Fruit fly (Drosophila melanogaster) whole organism, adult: ENCODE measurements around the gene CG34453.

ENCODE experiments used
- CG12768 ChIP-seq: fragments of 200-800 bp; sonication (Bioruptor generic); optimal IDR thresholded peaks from 2 replicates; lab custom pipeline; 2017; ENCODE audit warnings: missing biosample characterization, missing genetic modification characterization, mild to moderate bottlenecking, moderate library complexity, missing genetic modification reagents
- CG33017 ChIP-seq: fragments of 200-800 bp; sonication (Bioruptor generic); optimal IDR thresholded peaks from 2 replicates; lab custom pipeline; 2018; ENCODE audit warnings: missing biosample characterization, mild to moderate bottlenecking, missing genetic modification characterization, moderate library complexity
- CG5204 ChIP-seq: fragments of 200-800 bp; sonication (Bioruptor generic); optimal IDR thresholded peaks from 2 replicates; lab custom pipeline; 2016; ENCODE audit warnings: missing biosample characterization, missing genetic modification characterization
- CG7045 ChIP-seq: fragments of 200-800 bp; sonication (Bioruptor generic); optimal IDR thresholded peaks from 2 replicates; lab custom pipeline; 2017; ENCODE audit warnings: missing biosample characterization, mild to moderate bottlenecking, missing genetic modification characterization
- Clk ChIP-seq: fragments of 200-800 bp; sonication (Bioruptor generic); optimal IDR thresholded peaks from 2 replicates; lab custom pipeline; 2017; ENCODE audit warnings: missing biosample characterization, missing genetic modification characterization
- Crg-1 ChIP-seq: fragments of 200-800 bp; sonication (Bioruptor generic); optimal IDR thresholded peaks from 2 replicates; lab custom pipeline; 2016; ENCODE audit warnings: missing biosample characterization, missing genetic modification characterization
- bab1 ChIP-seq: fragments of 200-800 bp; sonication (Bioruptor generic); optimal IDR thresholded peaks from 3 replicates; lab custom pipeline; 2019; ENCODE audit warnings: missing biosample characterization, mild to moderate bottlenecking, missing genetic modification characterization, moderate library complexity
- cic ChIP-seq: fragments of 200-800 bp; sonication (Bioruptor generic); optimal IDR thresholded peaks from 2 replicates; lab custom pipeline; 2017; ENCODE audit warnings: missing biosample characterization, mild to moderate bottlenecking, missing genetic modification characterization, moderate library complexity
- cnc ChIP-seq, 2 experiments: fragments of >200 bp; optimal IDR thresholded peaks; 2 replicates each; lab custom pipeline; 2017
- kay ChIP-seq: fragments of 200-800 bp; sonication (Bioruptor generic); peaks from one replicate; lab custom pipeline; 2016; ENCODE audit warnings: missing biosample characterization, missing genetic modification characterization, borderline replicate concordance

DNA sequence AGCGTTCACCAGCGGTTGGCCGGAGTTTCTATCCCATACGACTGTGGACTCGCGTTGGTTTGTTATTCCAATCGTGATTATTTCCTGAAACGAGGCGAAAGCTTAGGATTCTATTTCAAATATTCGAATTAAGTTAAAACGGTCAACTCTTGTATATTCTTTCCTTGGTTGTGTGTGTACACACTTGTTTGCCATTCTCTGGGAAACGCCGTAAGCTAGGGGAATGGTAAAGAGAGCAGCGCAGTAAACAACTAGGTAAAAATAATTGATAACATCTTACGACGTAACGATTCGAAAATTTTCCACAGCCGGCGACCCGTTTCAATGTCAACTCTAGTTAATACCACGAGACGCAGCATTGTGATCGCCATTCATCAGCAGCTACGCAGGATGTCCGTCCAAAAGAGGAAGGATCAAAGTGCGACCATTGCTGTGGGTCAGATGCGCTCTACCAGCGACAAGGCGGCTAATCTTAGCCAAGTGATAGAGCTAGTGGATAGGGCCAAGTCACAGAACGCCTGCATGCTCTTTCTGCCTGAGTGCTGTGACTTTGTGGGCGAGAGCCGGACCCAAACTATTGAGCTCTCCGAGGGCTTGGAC is 29.5 kb downstream of the CG34453 start, which contains the start of gene NitFhit:
- TF ChIP-seq cnc (optimal IDR thresholded peaks at IDR 0.05; lab: Kevin White, UChicago) (no peak), Crg-1 (no peak), kay (GFP tag; lab: Kevin White, UChicago) (no peak), CG33017 (tag; lab: Kevin White, UChicago) (no peak), cic (peak; percentile 35), CG12768 (GFP tag; lab: Kevin White, UChicago) (peak; percentile 47), CG7045 (GFP tag; lab: Kevin White, UChicago) (no peak), bab1 (GFP tag; lab: Kevin White, UChicago) (peak; percentile 45), CG5204 (GFP tag; lab: Kevin White, UChicago) (no peak), Clk (no peak)
